Worm (Caenorhabditis elegans): ENCODE measurements around the gene F44E5.17.

DNA sequence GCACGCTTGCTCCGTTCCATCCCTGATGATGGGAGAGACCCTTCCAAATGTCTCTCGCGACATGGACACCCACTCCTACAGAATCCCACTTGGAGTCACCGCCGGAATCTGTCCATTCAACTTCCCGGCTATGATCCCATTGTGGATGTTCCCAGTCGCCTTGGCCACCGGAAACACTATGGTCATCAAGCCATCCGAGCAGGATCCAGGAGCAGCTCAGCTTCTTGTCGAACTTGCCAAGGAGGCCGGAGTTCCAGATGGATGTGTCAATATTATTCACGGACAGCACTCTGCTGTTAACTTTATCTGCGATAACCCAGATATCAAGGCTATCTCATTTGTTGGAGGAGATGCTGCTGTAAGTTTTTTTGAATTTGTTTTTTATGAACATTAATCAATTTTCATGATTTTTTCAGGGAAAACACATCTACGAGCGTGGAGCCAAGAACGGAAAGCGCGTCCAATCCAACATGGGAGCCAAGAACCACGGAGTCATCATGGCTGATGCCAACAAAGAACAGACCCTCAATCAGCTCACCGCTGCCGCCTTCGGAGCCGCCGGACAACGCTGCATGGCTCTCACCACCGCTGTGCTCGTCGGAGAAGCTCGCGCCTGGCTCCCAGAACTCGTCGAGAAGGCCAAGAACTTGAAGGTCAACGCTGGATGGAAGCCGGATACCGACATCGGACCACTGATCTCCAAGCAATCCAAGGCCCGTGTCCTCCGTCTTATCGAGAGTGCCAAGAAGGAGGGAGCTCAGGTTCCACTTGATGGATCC, 18.4 kb downstream of the F44E5.17 start:
- TF ChIP-seq pqm-1 (tag; optimal IDR thresholded peaks at IDR 0.05) (no peak), nfya-1 (tag; optimal IDR thresholded peaks at IDR 0.05) (no peak), ceh-22 (tag; optimal IDR thresholded peaks at IDR 0.05) (no peak), nhr-11 (tag; optimal IDR thresholded peaks at IDR 0.05) (no peak)
